Worm (Caenorhabditis elegans) whole organism, L4/young adult: ENCODE measurements around the gene F45E1.2.

Experiments
- W03F9.2 ChIP-seq: fragments of 150-350 bp; optimal IDR thresholded peaks from 2 replicates; lab custom pipeline; 2014; ENCODE audit warnings: missing biosample characterization, missing genetic modification characterization
- dao-5 ChIP-seq: sonication (generic microtip); optimal IDR thresholded peaks from 2 replicates; lab custom pipeline; 2016; ENCODE audit warnings: missing genotype, missing genetic modification characterization, moderate library complexity, missing compliant biosample characterization

DNA sequence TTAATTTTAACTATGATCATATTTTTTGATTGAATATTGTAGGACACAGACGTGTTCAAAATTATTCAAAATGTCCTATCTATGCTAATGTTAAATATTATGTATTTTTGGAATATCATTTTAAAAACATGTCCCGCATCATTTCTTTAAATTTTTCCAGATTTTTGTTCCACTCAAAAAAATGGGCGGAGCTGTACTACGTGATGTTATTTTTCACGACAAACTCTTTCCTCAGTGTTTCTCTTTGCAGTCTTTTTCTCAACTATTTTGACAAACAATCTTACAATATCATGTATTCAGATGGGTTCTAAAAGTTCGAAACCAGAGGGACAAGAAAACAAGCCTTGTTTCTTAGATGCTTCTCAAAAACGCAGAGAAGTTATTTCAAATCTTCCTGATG lies 27.1 kb upstream of the F45E1.2 start, which contains the start of gene F45E1.5:
- TF ChIP-seq W03F9.2 (tag; lab: Kevin White, UChicago) (no peak), dao-5 (tag; lab: Kevin White, UChicago) (no peak)
